Worm (Caenorhabditis elegans): ENCODE data around the gene sra-33.
A peak's percentile ranks its signal among the peaks of the same experiment; 100 is the strongest.

sra-33 gene

ce11 chrII:4519976-4520594 lies 17.0 kb downstream of the sra-33 start:
- no peak for TF ChIP-seq him-1 (tag; optimal IDR thresholded peaks at IDR 0.05)
- TF ChIP-seq W03F9.2 (tag; optimal IDR thresholded peaks at IDR 0.05) = no peak
- TF ChIP-seq dao-5 (tag; optimal IDR thresholded peaks at IDR 0.05) = no peak

- TF ChIP-seq W03F9.2 (tag; optimal IDR thresholded peaks at IDR 0.05) = no peak
Observed at ce11 chrII:4518300-4518907, 18.6 kb downstream of the sra-33 start, which contains the start of gene hlh-1. hlh-1 (plus strand) TSS chrII:4518574.

ce11 chrII:4517254-4517653 lies 19.8 kb downstream of the sra-33 start:
- TF ChIP-seq him-1 (tag; optimal IDR thresholded peaks at IDR 0.05) = no peak
- no peak for TF ChIP-seq W03F9.2 (tag; optimal IDR thresholded peaks at IDR 0.05)
- TF ChIP-seq dao-5 (tag; optimal IDR thresholded peaks at IDR 0.05) = no peak

ce11 chrII:4516291-4516690 lies 20.8 kb downstream of the sra-33 start:
- TF ChIP-seq W03F9.2 (tag; optimal IDR thresholded peaks at IDR 0.05) (no peak), dao-5 (tag; optimal IDR thresholded peaks at IDR 0.05) (no peak), him-1 (tag; optimal IDR thresholded peaks at IDR 0.05) (no peak)

- TF ChIP-seq dao-5 (tag; optimal IDR thresholded peaks at IDR 0.05) (no peak), W03F9.2 (tag; optimal IDR thresholded peaks at IDR 0.05) (no peak), him-1 (tag; optimal IDR thresholded peaks at IDR 0.05) (no peak)
Observed at ce11 chrII:4511911-4512310, 25.1 kb downstream of the sra-33 start, which contains the start of gene cyp-23A1. cyp-23A1 (plus strand) TSS chrII:4512211.

- no peak for TF ChIP-seq W03F9.2 (tag; optimal IDR thresholded peaks at IDR 0.05)
- no peak for TF ChIP-seq dao-5 (tag; optimal IDR thresholded peaks at IDR 0.05)
- TF ChIP-seq him-1 (tag; optimal IDR thresholded peaks at IDR 0.05) = no peak
Observed at ce11 chrII:4510684-4511083, 26.4 kb downstream of the sra-33 start.

ce11 chrII:4507669-4508068 lies 29.4 kb downstream of the sra-33 start:
- TF ChIP-seq him-1 (tag; optimal IDR thresholded peaks at IDR 0.05) = no peak
- TF ChIP-seq dao-5 (tag; optimal IDR thresholded peaks at IDR 0.05) = no peak
- no peak for TF ChIP-seq W03F9.2 (tag; optimal IDR thresholded peaks at IDR 0.05)

ce11 chrII:4506552-4507291 lies 30.3 kb downstream of the sra-33 start:
- TF ChIP-seq W03F9.2 (tag; optimal IDR thresholded peaks at IDR 0.05) (peak; percentile 20), dao-5 (tag; optimal IDR thresholded peaks at IDR 0.05) (no peak), him-1 (tag; optimal IDR thresholded peaks at IDR 0.05) (peak; percentile 67)

ce11 chrII:4505097-4505626 lies 31.9 kb downstream of the sra-33 start, which contains the start of gene camt-1:
camt-1 (minus strand) TSS chrII:4505147.
- TF ChIP-seq dao-5 (tag; optimal IDR thresholded peaks at IDR 0.05) (no peak), him-1 (tag; optimal IDR thresholded peaks at IDR 0.05) (no peak), W03F9.2 (tag; optimal IDR thresholded peaks at IDR 0.05) (no peak)

ce11 chrII:4495844-4496243 lies 41.2 kb downstream of the sra-33 start:
- TF ChIP-seq him-1 (tag; optimal IDR thresholded peaks at IDR 0.05) = no peak

ce11 chrII:4494532-4494931 lies 42.5 kb downstream of the sra-33 start:
- TF ChIP-seq W03F9.2 (tag; optimal IDR thresholded peaks at IDR 0.05) (no peak), dao-5 (tag; optimal IDR thresholded peaks at IDR 0.05) (no peak), him-1 (tag; optimal IDR thresholded peaks at IDR 0.05) (no peak)

- TF ChIP-seq him-1 (tag; optimal IDR thresholded peaks at IDR 0.05) = no peak
- TF ChIP-seq W03F9.2 (tag; optimal IDR thresholded peaks at IDR 0.05) = no peak
- TF ChIP-seq dao-5 (tag; optimal IDR thresholded peaks at IDR 0.05) = no peak
Observed at ce11 chrII:4490729-4491128, 46.3 kb downstream of the sra-33 start, which contains the start of gene T05C1.5. T05C1.5 (minus strand) TSS chrII:4490829.

ce11 chrII:4489288-4489687 lies 47.8 kb downstream of the sra-33 start, which contains the start of gene T05C1.3:
T05C1.3 (minus strand) TSS chrII:4489388.
- TF ChIP-seq W03F9.2 (tag; optimal IDR thresholded peaks at IDR 0.05) (no peak), him-1 (tag; optimal IDR thresholded peaks at IDR 0.05) (no peak), dao-5 (tag; optimal IDR thresholded peaks at IDR 0.05) (no peak)

Data from whole organism, L4/young adult.